Fruit fly (Drosophila melanogaster): ENCODE measurements around the gene t.

t gene

DNA sequence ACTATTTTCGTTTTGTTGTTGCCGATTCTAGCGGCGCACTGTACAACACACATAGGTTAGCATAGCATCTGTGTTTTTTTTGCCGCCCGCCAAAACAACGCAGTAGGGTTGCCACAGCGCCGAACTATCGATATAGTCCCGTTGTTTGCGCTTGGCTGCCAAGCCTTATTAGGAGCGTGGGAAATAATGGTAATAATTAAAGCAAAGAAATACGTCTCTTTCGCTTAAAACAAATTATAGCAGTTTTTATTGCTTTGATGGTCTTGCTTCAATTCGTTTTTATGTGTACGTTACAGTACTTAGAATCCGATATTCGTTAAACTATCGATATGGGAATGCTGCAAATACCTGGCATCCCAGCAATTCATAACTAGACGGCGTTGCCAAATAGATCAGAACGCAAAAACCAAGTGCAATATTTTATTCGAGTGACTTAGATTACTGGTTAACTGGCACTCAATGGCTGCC lies 20.4 kb upstream of the t start, which contains the start of the genes mxc and Larp7 (continued):
- TF ChIP-seq NC2β (GFP tag; optimal IDR thresholded peaks at IDR 0.05) (peak; percentile 36), CG15479 (GFP tag; optimal IDR thresholded peaks at IDR 0.05) (no peak), danr (GFP tag; IDR thresholded peaks at IDR 0.05) (peak; percentile 35; the same call in 1 of the 2 replicates), nau (GFP tag; optimal IDR thresholded peaks at IDR 0.05) (no peak), Jarid2 (GFP tag; optimal IDR thresholded peaks at IDR 0.05) (no peak), CG30403 (GFP tag; optimal IDR thresholded peaks at IDR 0.05) (peak; percentile 72), NK7.1 (GFP tag; optimal IDR thresholded peaks at IDR 0.05) (no peak), btn (GFP tag; optimal IDR thresholded peaks at IDR 0.05) (no peak), ash1 (GFP tag; optimal IDR thresholded peaks at IDR 0.05) (no peak), ap (GFP tag; IDR thresholded peaks at IDR 0.05) (no peak), gce (GFP tag; IDR thresholded peaks at IDR 0.05) (no peak), CG17912 (GFP tag; optimal IDR thresholded peaks at IDR 0.05) (peak; percentile 4), CkIIα-i1 (GFP tag; IDR thresholded peaks at IDR 0.05) (no peak), CG12071 (GFP tag; optimal IDR thresholded peaks at IDR 0.05) (no peak), E2f2 (GFP tag; IDR thresholded peaks at IDR 0.05) (peak; percentile 77), CG11723 (GFP tag; optimal IDR thresholded peaks at IDR 0.05) (no peak), sc (optimal IDR thresholded peaks at IDR 0.05) (no peak), sc (GFP tag; optimal IDR thresholded peaks at IDR 0.05) (no peak), CG17829 (tag; optimal IDR thresholded peaks at IDR 0.05) (peak; percentile 59), CG10979 (tag; optimal IDR thresholded peaks at IDR 0.05) (peak; percentile 27), tin (GFP tag; optimal IDR thresholded peaks at IDR 0.05) (peak; percentile 63), prd (optimal IDR thresholded peaks at IDR 0.05) (no peak), prd (GFP tag; IDR thresholded peaks at IDR 0.05) (peak; percentile 73; the same call in 2 of the 3 replicates), nerfin-2 (GFP tag; IDR thresholded peaks at IDR 0.05; ENCODE audit: partially characterized antibody) (peak; percentile 81), CG8089 (GFP tag; optimal IDR thresholded peaks at IDR 0.05) (peak; percentile 42), HmgD (GFP tag; optimal IDR thresholded peaks at IDR 0.05) (peak; percentile 51), chinmo (GFP tag; IDR thresholded peaks at IDR 0.05; ENCODE audit: partially characterized antibody) (peak; percentile 79; the same call in 2 of the 4 replicates), CG17361 (GFP tag; IDR thresholded peaks at IDR 0.05) (no peak; the same call in 1 of the 3 replicates), NfI (GFP tag; optimal IDR thresholded peaks at IDR 0.05) (peak; percentile 60), Med (GFP tag) (peak; percentile 93), Ssrp (tag; optimal IDR thresholded peaks at IDR 0.05) (peak; percentile 59), CG9727 (GFP tag; optimal IDR thresholded peaks at IDR 0.05) (peak; percentile 61), CG4424 (GFP tag; optimal IDR thresholded peaks at IDR 0.05) (peak; percentile 34), CG6272 (GFP tag; IDR thresholded peaks at IDR 0.05) (peak; percentile 59), ci (GFP tag; IDR thresholded peaks at IDR 0.05) (0 out of 3 replicates have a peak, but pooled peaks have one; percentile 51), CG10431 (GFP tag; optimal IDR thresholded peaks at IDR 0.05) (no peak), Myb (GFP tag; optimal IDR thresholded peaks at IDR 0.05) (peak; percentile 76), CG8944 (GFP tag; optimal IDR thresholded peaks at IDR 0.05) (peak; percentile 64), Camta (GFP tag; optimal IDR thresholded peaks at IDR 0.05) (peak; percentile 11), CG4328 (GFP tag; optimal IDR thresholded peaks at IDR 0.05) (no peak), CG8388 (GFP tag; optimal IDR thresholded peaks at IDR 0.05) (peak; percentile 7), eyg (GFP tag; optimal IDR thresholded peaks at IDR 0.05) (peak; percentile 39), CG10209 (GFP tag; optimal IDR thresholded peaks at IDR 0.05) (peak; percentile 27), Dad (GFP tag; optimal IDR thresholded peaks at IDR 0.05) (peak; percentile 30), Dip3 (GFP tag; optimal IDR thresholded peaks at IDR 0.05) (peak; percentile 68), CG17186 (GFP tag; optimal IDR thresholded peaks at IDR 0.05) (peak; percentile 83), pb (GFP tag; optimal IDR thresholded peaks at IDR 0.05) (peak; percentile 0), schlank (tag; optimal IDR thresholded peaks at IDR 0.05) (no peak), Taf1 (GFP tag; IDR thresholded peaks at IDR 0.05) (0 out of 2 replicates have a peak, but pooled peaks have one; percentile 28), tgo (GFP tag; IDR thresholded peaks at IDR 0.05) (peak; percentile 45), pan (optimal IDR thresholded peaks at IDR 0.05) (no peak), pan (GFP tag; optimal IDR thresholded peaks at IDR 0.05 in 1 of 2, IDR thresholded peaks at IDR 0.05 in 1 of 2) (peak in 1 of 2 experiments; percentile 38)

All from whole organism, embryonic.